Worm (Caenorhabditis elegans): ENCODE measurements around the gene cgt-3.

ce11 chrII:5956583-5956982 is 45.5 kb downstream of the cgt-3 start, which contains the start of gene casy-1:
- TF ChIP-seq mdl-1 (tag; optimal IDR thresholded peaks at IDR 0.05) (no peak), ama-1 (optimal IDR thresholded peaks at IDR 0.05) (no peak), ceh-28 (tag; optimal IDR thresholded peaks at IDR 0.05) (no peak), elt-2 (tag; optimal IDR thresholded peaks at IDR 0.05) (no peak), skn-1 (tag; optimal IDR thresholded peaks at IDR 0.05) (no peak), ztf-11 (tag; optimal IDR thresholded peaks at IDR 0.05) (no peak)
